Worm (Caenorhabditis elegans) whole organism, late embryonic: ENCODE data around the gene F35E12.10.

Experiments used
- K02D7.2 ChIP-seq: sonication (generic microtip); optimal IDR thresholded peaks from 2 replicates; lab custom pipeline; 2017; ENCODE audit warnings: mild to moderate bottlenecking, missing genetic modification characterization, missing compliant biosample characterization
- T23F11.4 ChIP-seq: fragments of 200-800 bp; sonication (Bioruptor generic); optimal IDR thresholded peaks from 2 replicates; lab custom pipeline; 2018; ENCODE audit warnings: mild to moderate bottlenecking, missing genetic modification characterization, missing compliant biosample characterization
- ceh-14 ChIP-seq: sonication (generic microtip); optimal IDR thresholded peaks from 2 replicates; lab custom pipeline; 2016; ENCODE audit warnings: missing genotype, missing genetic modification characterization, missing compliant biosample characterization
- ceh-24 ChIP-seq: sonication (generic microtip); optimal IDR thresholded peaks from 2 replicates; lab custom pipeline; 2016; ENCODE audit warnings: mild to moderate bottlenecking, missing genetic modification characterization, missing compliant biosample characterization
- ceh-30 ChIP-seq: fragments of 150-350 bp; optimal IDR thresholded peaks from 2 replicates; lab custom pipeline; 2014; ENCODE audit warnings: missing biosample characterization, missing genetic modification characterization
- ceh-31 ChIP-seq: sonication (generic microtip); optimal IDR thresholded peaks from 2 replicates; lab custom pipeline; 2016; ENCODE audit warnings: missing genetic modification characterization, missing compliant biosample characterization
- ceh-34 ChIP-seq: sonication (generic microtip); optimal IDR thresholded peaks from 2 replicates; lab custom pipeline; 2016; ENCODE audit warnings: mild to moderate bottlenecking, missing genetic modification characterization, missing compliant biosample characterization
- ceh-48 ChIP-seq: sonication (generic microtip); optimal IDR thresholded peaks from 2 replicates; lab custom pipeline; 2016; ENCODE audit warnings: missing genetic modification characterization, inconsistent platforms, missing compliant biosample characterization
- ceh-9 ChIP-seq: sonication (generic microtip); optimal IDR thresholded peaks from 2 replicates; lab custom pipeline; 2016; ENCODE audit warnings: mild to moderate bottlenecking, missing genetic modification characterization, inconsistent platforms, missing compliant biosample characterization
- dve-1 ChIP-seq: sonication (generic microtip); optimal IDR thresholded peaks from 2 replicates; lab custom pipeline; 2017; ENCODE audit warnings: antibody characterized with exemption, mild to moderate bottlenecking, missing genetic modification characterization, missing compliant biosample characterization
- elt-2 ChIP-seq: sonication (generic microtip); optimal IDR thresholded peaks from 2 replicates; lab custom pipeline; 2016; ENCODE audit warnings: missing genetic modification reagents, missing genetic modification characterization, missing compliant biosample characterization
- eyg-1 ChIP-seq: sonication (generic microtip); optimal IDR thresholded peaks from 2 replicates; lab custom pipeline; 2016; ENCODE audit warnings: missing genotype, missing genetic modification characterization, missing compliant biosample characterization
- fkh-10 ChIP-seq: fragments of 150-350 bp; optimal IDR thresholded peaks from 2 replicates; lab custom pipeline; 2014; ENCODE audit warnings: missing biosample characterization, missing genetic modification reagents, missing genetic modification characterization
- gmeb-2 ChIP-seq: sonication (generic microtip); optimal IDR thresholded peaks from 2 replicates; lab custom pipeline; 2016; ENCODE audit warnings: missing genetic modification characterization, inconsistent platforms, missing compliant biosample characterization
- hlh-13 ChIP-seq: fragments of 200-800 bp; sonication (Bioruptor generic); optimal IDR thresholded peaks from 2 replicates; lab custom pipeline; 2018; ENCODE audit warnings: mild to moderate bottlenecking, missing genetic modification characterization, missing compliant biosample characterization
- hlh-30 ChIP-seq: sonication (generic microtip); optimal IDR thresholded peaks from 2 replicates; lab custom pipeline; 2017; ENCODE audit warnings: antibody characterized with exemption, missing genetic modification characterization, missing compliant biosample characterization; ENCODE audit not compliant: insufficient read depth
- hlh-6 ChIP-seq: sonication (generic microtip); optimal IDR thresholded peaks from 2 replicates; lab custom pipeline; 2016; ENCODE audit warnings: missing genotype, missing genetic modification characterization, missing compliant biosample characterization
- nfya-1 ChIP-seq: sonication (generic microtip); optimal IDR thresholded peaks from 2 replicates; lab custom pipeline; 2017; ENCODE audit warnings: missing genetic modification characterization, mild to moderate bottlenecking, missing compliant biosample characterization, antibody characterized with exemption, moderate library complexity
- nhr-11 ChIP-seq: fragments of 150-350 bp; optimal IDR thresholded peaks from 2 replicates; lab custom pipeline; 2014; ENCODE audit warnings: missing biosample characterization, missing genetic modification characterization
- npax-4 ChIP-seq: sonication (generic microtip); optimal IDR thresholded peaks from 2 replicates; lab custom pipeline; 2016; ENCODE audit warnings: missing genetic modification characterization, missing compliant biosample characterization
- odd-2 ChIP-seq: sonication (generic microtip); optimal IDR thresholded peaks from 2 replicates; lab custom pipeline; 2017; ENCODE audit warnings: antibody characterized with exemption, mild to moderate bottlenecking, missing genetic modification characterization, missing compliant biosample characterization
- pha-4 ChIP-seq: fragments of 150-350 bp; optimal IDR thresholded peaks from 2 replicates; lab custom pipeline; 2018; ENCODE audit warnings: missing biosample characterization, missing genetic modification reagents, missing genetic modification characterization
- pqm-1 ChIP-seq: sonication (generic microtip); optimal IDR thresholded peaks from 2 replicates; lab custom pipeline; 2016; ENCODE audit warnings: missing genetic modification characterization, missing compliant biosample characterization
- rnt-1 ChIP-seq: sonication (generic microtip); optimal IDR thresholded peaks from 2 replicates; lab custom pipeline; 2016; ENCODE audit warnings: missing genetic modification characterization, missing compliant biosample characterization
- sox-4 ChIP-seq: sonication (generic microtip); optimal IDR thresholded peaks from 2 replicates; lab custom pipeline; 2017; ENCODE audit warnings: mild to moderate bottlenecking, missing genetic modification characterization, inconsistent platforms, missing compliant biosample characterization
- syd-9 ChIP-seq: sonication (generic microtip); optimal IDR thresholded peaks from 2 replicates; lab custom pipeline; 2016; ENCODE audit warnings: mild to moderate bottlenecking, missing genetic modification characterization, moderate library complexity, missing compliant biosample characterization
- tbx-7 ChIP-seq: sonication (generic microtip); optimal IDR thresholded peaks from 2 replicates; lab custom pipeline; 2016; ENCODE audit warnings: missing genotype, missing genetic modification characterization, missing compliant biosample characterization
- unc-42 ChIP-seq: sonication (generic microtip); optimal IDR thresholded peaks from 2 replicates; lab custom pipeline; 2016; ENCODE audit warnings: missing genotype, missing genetic modification characterization, missing compliant biosample characterization
- unc-55 ChIP-seq: sonication (generic microtip); optimal IDR thresholded peaks from 2 replicates; lab custom pipeline; 2017; ENCODE audit warnings: missing biosample characterization, missing genetic modification reagents, missing genetic modification characterization
- unc-86 ChIP-seq: sonication (generic microtip); optimal IDR thresholded peaks from 2 replicates; lab custom pipeline; 2016; ENCODE audit warnings: missing genetic modification characterization, missing compliant biosample characterization
- ztf-16 ChIP-seq: sonication (generic microtip); optimal IDR thresholded peaks from 2 replicates; lab custom pipeline; 2017; ENCODE audit warnings: missing genetic modification characterization, missing compliant biosample characterization

F35E12.10 gene

ce11 chrV:13762426-13763127 is 14.0 kb upstream of the F35E12.10 start, which contains the start of gene F20G2.6:
F20G2.6 (plus strand) TSS chrV:13763077.
- TF ChIP-seq ceh-24 (tag; lab: Kevin White, UChicago): no peak
- no peak for TF ChIP-seq fkh-10 (GFP tag; lab: Kevin White, UChicago)
- no peak for TF ChIP-seq unc-86
- no peak for TF ChIP-seq dve-1
- no peak for TF ChIP-seq sox-4 (tag; lab: Kevin White, UChicago)

DNA sequence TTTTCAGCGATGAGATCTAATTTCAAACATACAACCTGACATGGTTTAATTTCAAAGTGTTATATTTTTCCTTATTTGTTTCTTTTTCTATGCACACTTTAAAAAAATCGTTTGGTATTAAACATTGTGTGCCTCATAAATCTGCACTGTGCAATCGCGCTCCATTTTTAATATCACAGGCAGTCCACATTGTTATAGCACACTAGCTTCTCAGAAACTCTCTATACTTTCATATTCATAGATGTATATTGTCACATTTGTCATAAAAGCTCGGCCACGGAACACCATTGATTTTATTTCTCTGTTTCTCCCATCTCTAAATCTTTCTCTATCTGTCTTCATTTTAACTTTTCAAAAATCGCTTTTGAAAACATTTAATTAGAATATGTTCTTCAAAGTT is 8.8 kb upstream of the F35E12.10 start:
- no peak for TF ChIP-seq tbx-7
- TF ChIP-seq unc-55: peak; percentile 9
- peak; percentile 11 for TF ChIP-seq unc-42 (tag; lab: Kevin White, UChicago)
- peak; percentile 22 for TF ChIP-seq ceh-48 (tag; lab: Kevin White, UChicago)
- TF ChIP-seq K02D7.2: no peak

ce11 chrV:13756359-13757091 is 8.0 kb upstream of the F35E12.10 start, which contains the start of gene F20G2.2:
F20G2.2 (minus strand) TSS chrV:13756409.
- TF ChIP-seq nfya-1 (tag; lab: Kevin White, UChicago) (no peak), nhr-11 (tag; lab: Kevin White, UChicago) (no peak), ceh-14 (tag; lab: Kevin White, UChicago) (no peak), hlh-6 (tag; lab: Kevin White, UChicago) (no peak), gmeb-2 (tag; lab: Kevin White, UChicago) (no peak), ceh-34 (tag; lab: Kevin White, UChicago) (no peak), rnt-1 (tag; lab: Kevin White, UChicago) (no peak), hlh-13 (GFP tag; lab: Kevin White, UChicago) (no peak), ztf-16 (tag; lab: Kevin White, UChicago) (no peak), T23F11.4 (GFP tag; lab: Kevin White, UChicago) (no peak), ceh-30 (tag; lab: Kevin White, UChicago) (no peak)

- TF ChIP-seq odd-2 (tag; lab: Kevin White, UChicago) (no peak), ceh-9 (tag; lab: Kevin White, UChicago) (no peak), syd-9 (tag; lab: Kevin White, UChicago) (no peak)
- TF ChIP-seq, all 69 proteins: peak for 0
Observed at ce11 chrV:13753481-13753880, 4.9 kb upstream of the F35E12.10 start, which contains the start of gene F20G2.1. F20G2.1 (minus strand) TSS chrV:13753581.

ce11 chrV:13751811-13752210 is 3.3 kb upstream of the F35E12.10 start, which contains the start of gene cld-9:
cld-9 (minus strand) TSS chrV:13751891.
- TF ChIP-seq pha-4 (tag; lab: Kevin White, UChicago) (no peak), hlh-30 (tag; lab: Kevin White, UChicago) (no peak), elt-2 (tag; lab: Kevin White, UChicago) (no peak), fkh-10 (GFP tag; lab: Kevin White, UChicago) (no peak), pqm-1 (tag; lab: Kevin White, UChicago) (no peak), npax-4 (no peak)

ce11 chrV:13744901-13745300 is 3.7 kb downstream of the F35E12.10 start, which contains the start of gene F35E12.9:
F35E12.9 (minus strand) TSS chrV:13745127.
- TF ChIP-seq odd-2 (tag; lab: Kevin White, UChicago): no peak
- TF ChIP-seq T23F11.4 (GFP tag; lab: Kevin White, UChicago): no peak
- TF ChIP-seq elt-2 (tag; lab: Kevin White, UChicago): peak; percentile 29
- no peak for TF ChIP-seq hlh-13 (GFP tag; lab: Kevin White, UChicago)
- TF ChIP-seq eyg-1: no peak
- no peak for TF ChIP-seq ceh-31 (tag; lab: Kevin White, UChicago)
- no peak for TF ChIP-seq fkh-10 (GFP tag; lab: Kevin White, UChicago)
